Fruit fly (Drosophila melanogaster): ENCODE data around the gene CG11710.

- TF ChIP-seq CG11902 (GFP tag; optimal IDR thresholded peaks at IDR 0.05) (no peak), cyc (GFP tag; optimal IDR thresholded peaks at IDR 0.05) (peak; percentile 37), CG34406 (GFP tag; optimal IDR thresholded peaks at IDR 0.05) (no peak)
Measured at dm6 chrX:20433345-20434332, 4.2 kb upstream of the CG11710 start, which contains the start of gene CG1695.
